Worm (Caenorhabditis elegans) whole organism, mixed stage, embryonic: ENCODE measurements around the gene C35D10.10.

Source experiments
- cnd-1 ChIP-seq: fragments of 200-800 bp; sonication (Bioruptor generic); optimal IDR thresholded peaks from 2 replicates; lab custom pipeline; 2018; ENCODE audit warnings: mild to moderate bottlenecking, missing genetic modification characterization, missing compliant biosample characterization
- drap-1 ChIP-seq: fragments of 200-800 bp; sonication (Bioruptor generic); optimal IDR thresholded peaks from 3 replicates; lab custom pipeline; 2018; ENCODE audit warnings: mild to moderate bottlenecking, missing genetic modification characterization, missing compliant biosample characterization
- elt-1 ChIP-seq: sonication (generic microtip); optimal IDR thresholded peaks from 2 replicates; lab custom pipeline; 2017; ENCODE audit warnings: missing genetic modification characterization, mild to moderate bottlenecking, missing compliant biosample characterization, antibody characterized with exemption, moderate library complexity, borderline replicate concordance; ENCODE audit not compliant: insufficient read depth
- elt-3 ChIP-seq: fragments of 150-350 bp; optimal IDR thresholded peaks from 2 replicates; lab custom pipeline; 2014; ENCODE audit warnings: missing biosample characterization, missing genetic modification characterization
- flh-1 ChIP-seq: fragments of 200-800 bp; sonication (Bioruptor generic); optimal IDR thresholded peaks from 2 replicates; lab custom pipeline; 2018; ENCODE audit warnings: mild to moderate bottlenecking, missing genetic modification characterization, moderate library complexity, missing compliant biosample characterization
- lin-13 ChIP-seq: fragments of 150-350 bp; optimal IDR thresholded peaks from 2 replicates; lab custom pipeline; 2014; ENCODE audit warnings: missing biosample characterization, missing genetic modification characterization
- lsy-2 ChIP-seq: fragments of 150-350 bp; optimal IDR thresholded peaks from 2 replicates; lab custom pipeline; 2014; ENCODE audit warnings: missing biosample characterization, missing genetic modification characterization
- nhr-76 ChIP-seq: sonication (generic microtip); optimal IDR thresholded peaks from 2 replicates; lab custom pipeline; 2017; ENCODE audit warnings: missing biosample characterization, missing genetic modification characterization
- pha-4 ChIP-seq: fragments of 150-350 bp; optimal IDR thresholded peaks from 2 replicates; lab custom pipeline; 2018; ENCODE audit warnings: missing biosample characterization, missing genetic modification reagents, missing genetic modification characterization
- tbx-8 ChIP-seq: fragments of 200-800 bp; sonication (Bioruptor generic); optimal IDR thresholded peaks from 2 replicates; lab custom pipeline; 2018; ENCODE audit warnings: mild to moderate bottlenecking, missing genetic modification characterization, moderate library complexity, missing compliant biosample characterization
- unc-62 ChIP-seq: fragments of 150-350 bp; optimal IDR thresholded peaks from 2 replicates; lab custom pipeline; 2014; ENCODE audit warnings: missing biosample characterization, missing genetic modification reagents, missing genetic modification characterization
- ztf-11 ChIP-seq: fragments of 150-350 bp; optimal IDR thresholded peaks from 2 replicates; lab custom pipeline; 2014; ENCODE audit warnings: missing biosample characterization, missing genetic modification characterization

DNA sequence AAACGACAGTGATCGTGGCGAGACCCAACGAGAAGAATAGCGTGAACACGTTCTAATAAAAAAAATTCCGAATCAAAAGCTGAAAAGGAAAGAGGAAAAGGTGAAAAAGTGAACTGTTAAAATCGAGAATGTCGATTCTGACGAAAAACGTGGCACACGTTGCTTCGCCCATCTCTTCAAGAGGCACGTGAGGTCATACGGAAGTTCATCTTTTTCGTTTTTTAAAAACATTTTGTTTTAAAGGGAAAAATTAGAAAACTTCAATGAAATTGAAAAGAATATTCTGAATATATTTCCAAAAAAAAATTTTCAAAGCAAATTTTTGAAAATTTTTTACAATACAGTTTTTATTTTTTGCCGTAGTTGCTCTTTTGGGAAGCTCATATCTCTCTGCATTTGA lies 50.4 kb downstream of the C35D10.10 start, which contains the start of gene C38D4.7:
- TF ChIP-seq drap-1 (GFP tag; lab: Kevin White, UChicago) (no peak), tbx-8 (GFP tag; lab: Kevin White, UChicago) (no peak), flh-1 (GFP tag; lab: Kevin White, UChicago) (no peak), elt-1 (no peak), unc-62 (GFP tag; lab: Kevin White, UChicago) (no peak), lsy-2 (tag; lab: Kevin White, UChicago) (no peak), lin-13 (tag; lab: Kevin White, UChicago) (no peak), pha-4 (tag; lab: Kevin White, UChicago) (no peak), elt-3 (tag; lab: Kevin White, UChicago) (no peak), nhr-76 (tag; lab: Kevin White, UChicago) (no peak), cnd-1 (tag; lab: Kevin White, UChicago) (no peak), ztf-11 (tag; lab: Kevin White, UChicago) (no peak)
